Fruit fly (Drosophila melanogaster) whole organism, embryonic: Measurements from ENCODE around the gene CG11454.

Experiments
- Abd-B ChIP-seq: fragments of 200-800 bp; sonication (Bioruptor generic); optimal IDR thresholded peaks from 2 replicates; lab custom pipeline; 2018; ENCODE audit warnings: missing biosample characterization, mild to moderate bottlenecking, missing genetic modification characterization, moderate library complexity
- B-H1 ChIP-seq: fragments of 200-800 bp; sonication (Bioruptor generic); IDR thresholded peaks from 3 replicates; pipeline ENCODE4 v1.3.6; 2022; ENCODE audit warnings: missing biosample characterization, missing genetic modification characterization
- CG11093 ChIP-seq: fragments of 200-800 bp; sonication (Bioruptor generic); IDR thresholded peaks from 3 replicates; pipeline ENCODE4 v1.3.6; 2022; ENCODE audit warnings: missing biosample characterization, missing genetic modification characterization
- CG12104 ChIP-seq: fragments of 200-800 bp; sonication (Bioruptor generic); optimal IDR thresholded peaks from 3 replicates; lab custom pipeline; 2016; ENCODE audit warnings: missing biosample characterization, missing genetic modification characterization
- CG12155 ChIP-seq: fragments of 200-800 bp; sonication (Bioruptor generic); optimal IDR thresholded peaks from 3 replicates; lab custom pipeline; 2016; ENCODE audit warnings: missing biosample characterization, missing genetic modification characterization
- CG15269 ChIP-seq: fragments of 200-800 bp; sonication (Bioruptor generic); optimal IDR thresholded peaks from 2 replicates; lab custom pipeline; 2018; ENCODE audit warnings: missing biosample characterization, mild to moderate bottlenecking, missing genetic modification characterization, moderate library complexity
- CG15696 ChIP-seq: fragments of 200-800 bp; sonication (Bioruptor generic); optimal IDR thresholded peaks from 2 replicates; lab custom pipeline; 2019; ENCODE audit warnings: missing biosample characterization, mild to moderate bottlenecking, missing genetic modification characterization, moderate library complexity
- CG1603 ChIP-seq: fragments of 200-800 bp; sonication (Bioruptor generic); optimal IDR thresholded peaks from 2 replicates; lab custom pipeline; 2019; ENCODE audit warnings: missing biosample characterization, mild to moderate bottlenecking, missing genetic modification characterization, moderate library complexity
- CG1647 ChIP-seq: fragments of 200-800 bp; sonication (Bioruptor generic); optimal IDR thresholded peaks from 3 replicates; lab custom pipeline; 2016; ENCODE audit warnings: missing biosample characterization, missing genetic modification characterization
- CG18011 ChIP-seq: fragments of 200-800 bp; sonication (Bioruptor generic); optimal IDR thresholded peaks from 2 replicates; lab custom pipeline; 2017; ENCODE audit warnings: missing biosample characterization, missing genetic modification characterization, mild to moderate bottlenecking, moderate library complexity, missing genotype
- CG1832 ChIP-seq: fragments of 200-800 bp; sonication (Bioruptor generic); optimal IDR thresholded peaks from 2 replicates; lab custom pipeline; 2017; ENCODE audit warnings: missing biosample characterization, mild to moderate bottlenecking, missing genetic modification characterization, inconsistent platforms
- CG18764 ChIP-seq: fragments of 200-800 bp; sonication (Bioruptor generic); optimal IDR thresholded peaks from 3 replicates; lab custom pipeline; 2016; ENCODE audit warnings: missing biosample characterization, missing genetic modification characterization
- CG2116 ChIP-seq: fragments of 200-800 bp; sonication (Bioruptor generic); optimal IDR thresholded peaks from 3 replicates; lab custom pipeline; 2018; ENCODE audit warnings: missing biosample characterization, mild to moderate bottlenecking, missing genetic modification characterization
- CG2678 ChIP-seq: fragments of 200-800 bp; sonication (Bioruptor generic); optimal IDR thresholded peaks from 3 replicates; lab custom pipeline; 2019; ENCODE audit warnings: missing biosample characterization, mild to moderate bottlenecking, missing genetic modification characterization, moderate library complexity
- CG32532 ChIP-seq: fragments of 200-800 bp; sonication (Bioruptor generic); IDR thresholded peaks from 2 replicates; pipeline ENCODE4 v1.3.6; 2022; ENCODE audit warnings: missing biosample characterization, missing genetic modification characterization
- CG33213 ChIP-seq: fragments of 200-800 bp; sonication (Bioruptor generic); optimal IDR thresholded peaks from 3 replicates; lab custom pipeline; 2016; ENCODE audit warnings: missing biosample characterization, missing genetic modification characterization
- CG3407 ChIP-seq: fragments of 200-800 bp; sonication (Bioruptor generic); optimal IDR thresholded peaks from 2 replicates; lab custom pipeline; 2018; ENCODE audit warnings: missing biosample characterization, mild to moderate bottlenecking, missing genetic modification characterization
- CG34224 ChIP-seq: fragments of 200-800 bp; sonication (Bioruptor generic); IDR thresholded peaks from 3 replicates; pipeline ENCODE4 v1.3.6; 2022; ENCODE audit warnings: missing biosample characterization, missing genetic modification characterization; ENCODE audit not compliant: partially characterized antibody
- CG4730 ChIP-seq: fragments of 200-800 bp; sonication (Bioruptor generic); IDR thresholded peaks from 2 replicates; pipeline ENCODE4 v1.3.6; 2022; ENCODE audit warnings: missing biosample characterization, missing genetic modification characterization
- CG8924 ChIP-seq: fragments of 200-800 bp; optimal IDR thresholded peaks from 3 replicates; lab custom pipeline; 2019; ENCODE audit warnings: missing biosample characterization, mild to moderate bottlenecking, missing genetic modification characterization, moderate library complexity
- D19A ChIP-seq: fragments of 200-800 bp; optimal IDR thresholded peaks from 3 replicates; lab custom pipeline; 2019; ENCODE audit warnings: missing biosample characterization, mild to moderate bottlenecking, missing genetic modification characterization, moderate library complexity
- Dfd ChIP-seq, 2 experiments: fragments of >200 bp; optimal IDR thresholded peaks; 2 replicates each; lab custom pipeline; 2017; ENCODE audit warnings: missing biosample characterization in 2 of 2, missing genetic modification characterization in 2 of 2
- HLHmδ ChIP-seq: fragments of 200-800 bp; sonication (Bioruptor generic); optimal IDR thresholded peaks from 2 replicates; lab custom pipeline; 2018; ENCODE audit warnings: missing biosample characterization, mild to moderate bottlenecking, missing genetic modification characterization, moderate library complexity
- Hsf ChIP-seq: fragments of 200-800 bp; sonication (Bioruptor generic); optimal IDR thresholded peaks from 3 replicates; lab custom pipeline; 2016; ENCODE audit warnings: missing biosample characterization, missing genetic modification characterization
- Ptx1 ChIP-seq: fragments of 200-800 bp; sonication (Bioruptor generic); IDR thresholded peaks from 2 replicates; pipeline ENCODE4 v1.3.6; 2022; ENCODE audit warnings: missing biosample characterization, missing genetic modification characterization
- Scr ChIP-seq: fragments of 200-800 bp; sonication (Bioruptor generic); IDR thresholded peaks from 2 replicates; pipeline ENCODE4 v1.3.6; 2022; ENCODE audit warnings: missing biosample characterization, missing genetic modification characterization; ENCODE audit not compliant: partially characterized antibody
- Side ChIP-seq: fragments of 200-800 bp; sonication (Bioruptor generic); optimal IDR thresholded peaks from 2 replicates; lab custom pipeline; 2016; ENCODE audit warnings: missing biosample characterization, missing genetic modification characterization
- ara ChIP-seq: fragments of 200-800 bp; sonication (Bioruptor generic); IDR thresholded peaks from 2 replicates; pipeline ENCODE4 v1.3.6; 2022; ENCODE audit warnings: missing biosample characterization, missing genetic modification characterization
- bbx ChIP-seq: fragments of 200-800 bp; sonication (Bioruptor generic); IDR thresholded peaks from 2 replicates; pipeline ENCODE4 v1.3.6; 2022; ENCODE audit warnings: missing biosample characterization, missing genetic modification characterization; ENCODE audit not compliant: partially characterized antibody
- chm ChIP-seq: fragments of 200-800 bp; sonication (Bioruptor generic); IDR thresholded peaks from 2 replicates; pipeline ENCODE4 v1.3.6; 2022; ENCODE audit warnings: missing biosample characterization, missing genetic modification characterization
- ci ChIP-seq: fragments of 200-800 bp; sonication (Bioruptor generic); IDR thresholded peaks from 3 replicates; pipeline ENCODE4 v1.3.6; 2022; ENCODE audit warnings: missing biosample characterization, missing genetic modification characterization
- danr ChIP-seq: fragments of 200-800 bp; sonication (Bioruptor generic); IDR thresholded peaks from 2 replicates; pipeline ENCODE4 v1.3.6; 2022; ENCODE audit warnings: missing biosample characterization, missing genetic modification characterization
- dmrt11E ChIP-seq: fragments of 200-800 bp; sonication (Bioruptor generic); optimal IDR thresholded peaks from 3 replicates; lab custom pipeline; 2018; ENCODE audit warnings: missing biosample characterization, mild to moderate bottlenecking, missing genetic modification characterization, moderate library complexity
- dysf ChIP-seq: fragments of 200-800 bp; sonication (Bioruptor generic); IDR thresholded peaks from 3 replicates; pipeline ENCODE4 v1.3.6; 2022; ENCODE audit warnings: missing biosample characterization, missing genetic modification characterization
- ftz-f1 ChIP-seq: fragments of 200-800 bp; sonication (Bioruptor generic); optimal IDR thresholded peaks from 2 replicates; lab custom pipeline; 2016; ENCODE audit warnings: missing biosample characterization, missing genetic modification characterization
- gro ChIP-seq: fragments of 200-800 bp; sonication (Bioruptor generic); optimal IDR thresholded peaks from 2 replicates; lab custom pipeline; 2016; ENCODE audit warnings: missing biosample characterization, missing genetic modification characterization
- gsb-n ChIP-seq: fragments of 200-800 bp; sonication (Bioruptor generic); optimal IDR thresholded peaks from 3 replicates; lab custom pipeline; 2018; ENCODE audit warnings: missing biosample characterization, mild to moderate bottlenecking, missing genetic modification characterization
- hb ChIP-seq: fragments of 200-800 bp; sonication (Bioruptor generic); IDR thresholded peaks from 3 replicates; pipeline ENCODE4 v1.3.6; 2022; ENCODE audit warnings: missing biosample characterization, missing genetic modification characterization; ENCODE audit not compliant: partially characterized antibody
- ind ChIP-seq: fragments of 200-800 bp; sonication (Bioruptor generic); optimal IDR thresholded peaks from 3 replicates; lab custom pipeline; 2016; ENCODE audit warnings: missing biosample characterization, missing genetic modification characterization
- kay ChIP-seq: fragments of 200-800 bp; sonication (Bioruptor generic); optimal IDR thresholded peaks from 2 replicates; lab custom pipeline; 2016; ENCODE audit warnings: missing biosample characterization, missing genetic modification characterization
- lab ChIP-seq: fragments of 200-800 bp; sonication (Bioruptor generic); optimal IDR thresholded peaks from 3 replicates; lab custom pipeline; 2017; ENCODE audit warnings: missing biosample characterization, missing genetic modification characterization, mild to moderate bottlenecking, moderate library complexity, missing genetic modification reagents
- nom ChIP-seq: fragments of 200-800 bp; sonication (Bioruptor generic); optimal IDR thresholded peaks from 2 replicates; lab custom pipeline; 2017; ENCODE audit warnings: missing biosample characterization, missing genetic modification characterization, mild to moderate bottlenecking, moderate library complexity, missing genetic modification reagents
- phol ChIP-seq: fragments of 200-800 bp; sonication (Bioruptor generic); optimal IDR thresholded peaks from 3 replicates; lab custom pipeline; 2018; ENCODE audit warnings: missing biosample characterization, mild to moderate bottlenecking, missing genetic modification characterization, moderate library complexity
- pita ChIP-seq: fragments of 200-800 bp; sonication (Bioruptor generic); optimal IDR thresholded peaks from 2 replicates; lab custom pipeline; 2017; ENCODE audit warnings: missing biosample characterization, mild to moderate bottlenecking, missing genetic modification characterization
- rib ChIP-seq: fragments of 200-800 bp; sonication (Bioruptor generic); IDR thresholded peaks from 2 replicates; pipeline ENCODE4 v1.3.6; 2022; ENCODE audit warnings: missing biosample characterization, missing genetic modification characterization
- unc-4 ChIP-seq: fragments of 200-800 bp; sonication (Bioruptor generic); IDR thresholded peaks from 2 replicates; pipeline ENCODE4 v1.3.6; 2022; ENCODE audit warnings: missing biosample characterization, missing genetic modification characterization; ENCODE audit not compliant: partially characterized antibody
- vnd ChIP-seq: fragments of 200-800 bp; sonication (Bioruptor generic); IDR thresholded peaks from 3 replicates; pipeline ENCODE4 v1.3.6; 2022; ENCODE audit warnings: missing biosample characterization, missing genetic modification characterization; ENCODE audit not compliant: partially characterized antibody
- wek ChIP-seq: fragments of 200-800 bp; sonication (Bioruptor generic); optimal IDR thresholded peaks from 3 replicates; lab custom pipeline; 2018; ENCODE audit warnings: missing biosample characterization, mild to moderate bottlenecking, missing genetic modification characterization, moderate library complexity
- zf30C ChIP-seq: fragments of 200-800 bp; sonication (Bioruptor generic); optimal IDR thresholded peaks from 3 replicates; lab custom pipeline; 2018; ENCODE audit warnings: missing biosample characterization, mild to moderate bottlenecking, missing genetic modification characterization
- zfh1 ChIP-seq: fragments of 200-800 bp; sonication (Bioruptor generic); IDR thresholded peaks from 3 replicates; pipeline ENCODE4 v1.3.6; 2022; ENCODE audit warnings: missing biosample characterization, missing genetic modification characterization

CG11454 gene

DNA sequence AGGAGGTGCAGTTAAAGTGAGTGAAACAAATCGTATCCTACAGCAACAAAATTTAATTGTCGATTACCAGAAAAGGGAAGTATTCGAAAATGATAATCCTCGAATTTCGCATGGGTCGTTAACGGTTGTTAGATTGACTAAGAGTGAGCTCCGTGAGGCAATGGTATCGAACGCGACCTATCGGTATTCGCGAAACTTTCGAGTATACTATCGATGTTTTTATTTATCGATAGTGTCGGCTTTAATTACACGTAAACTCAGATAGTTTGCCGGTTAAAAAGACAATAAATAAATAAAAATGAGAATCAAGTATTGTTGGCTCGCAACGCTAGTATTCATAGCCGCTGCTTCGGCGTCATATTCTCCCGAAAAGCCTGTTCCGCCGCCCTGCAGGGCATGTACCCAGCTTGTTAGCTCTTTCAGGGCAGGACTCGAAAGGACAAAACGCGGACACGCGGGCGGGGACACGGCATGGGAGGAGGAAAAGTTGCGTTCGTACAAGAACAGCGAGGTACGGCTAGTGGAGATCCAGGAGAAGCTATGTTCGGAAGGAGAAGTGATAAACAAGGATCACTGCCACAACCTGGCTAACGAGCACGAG lies 40.9 kb upstream of the CG11454 start, which contains the start of gene Creld (continued):
- TF ChIP-seq rib (GFP tag; lab: Robert Waterston, UW), result peak; percentile 35; the same call in 1 of the 2 replicates
- TF ChIP-seq zf30C (GFP tag; lab: Kevin White, UChicago), result no peak
- peak; percentile 47 for TF ChIP-seq pita
- TF ChIP-seq CG15269 (tag; lab: Kevin White, UChicago), result no peak
- no peak for TF ChIP-seq ind (GFP tag; lab: Kevin White, UChicago)
- TF ChIP-seq vnd (GFP tag; lab: Robert Waterston, UW), result peak; percentile 100
- TF ChIP-seq danr (GFP tag; lab: Robert Waterston, UW), result no peak
- no peak for TF ChIP-seq CG1603 (tag; lab: Kevin White, UChicago)
- TF ChIP-seq Dfd (GFP tag; optimal IDR thresholded peaks at IDR 0.05; lab: Kevin White, UChicago), result no peak
- peak; percentile 75 for TF ChIP-seq gro (GFP tag; lab: Kevin White, UChicago)
- no peak for TF ChIP-seq Side
- TF ChIP-seq CG4730 (GFP tag; lab: Robert Waterston, UW), result no peak
- TF ChIP-seq CG1832 (GFP tag; lab: Kevin White, UChicago), result no peak
- TF ChIP-seq CG12104 (GFP tag; lab: Kevin White, UChicago), result no peak
- TF ChIP-seq dmrt11E (tag; lab: Kevin White, UChicago), result no peak
- no peak for TF ChIP-seq CG32532 (GFP tag; lab: Robert Waterston, UW)
- TF ChIP-seq zfh1 (GFP tag; lab: Robert Waterston, UW), result 0 out of 3 replicates have a peak, but pooled peaks have one; percentile 22
- no peak for TF ChIP-seq D19A
- no peak for TF ChIP-seq ara (GFP tag; lab: Robert Waterston, UW)
- no peak for TF ChIP-seq CG18011 (GFP tag; lab: Kevin White, UChicago)
- no peak for TF ChIP-seq CG3407
- no peak for TF ChIP-seq Hsf (GFP tag; lab: Kevin White, UChicago)
- peak; percentile 82 for TF ChIP-seq CG2116 (GFP tag; lab: Kevin White, UChicago)
- no peak for TF ChIP-seq chm (GFP tag; lab: Robert Waterston, UW)
- no peak for TF ChIP-seq ftz-f1
- TF ChIP-seq CG11093, result no peak
- TF ChIP-seq B-H1, result no peak
- no peak for TF ChIP-seq lab (GFP tag; lab: Kevin White, UChicago)
- peak; percentile 54 for TF ChIP-seq CG33213
- TF ChIP-seq CG8924, result no peak
- no peak for TF ChIP-seq CG12155 (GFP tag; lab: Kevin White, UChicago)
- TF ChIP-seq CG18764 (GFP tag; lab: Kevin White, UChicago), result no peak
- TF ChIP-seq gsb-n (tag; lab: Kevin White, UChicago), result no peak
- TF ChIP-seq Abd-B (GFP tag; lab: Kevin White, UChicago), result no peak
- peak; percentile 99 for TF ChIP-seq unc-4
- peak; percentile 11 for TF ChIP-seq kay (GFP tag; lab: Kevin White, UChicago)
- TF ChIP-seq wek (GFP tag; lab: Kevin White, UChicago), result no peak
- TF ChIP-seq CG2678 (tag; lab: Kevin White, UChicago), result no peak
- TF ChIP-seq Ptx1 (GFP tag; lab: Robert Waterston, UW), result no peak
- peak; percentile 99 for TF ChIP-seq hb (GFP tag; lab: Robert Waterston, UW)
- no peak for TF ChIP-seq nom (GFP tag; lab: Kevin White, UChicago)
- peak; percentile 100 for TF ChIP-seq bbx (GFP tag; lab: Robert Waterston, UW)
- TF ChIP-seq ci (GFP tag; lab: Robert Waterston, UW), result no peak
- peak; percentile 100 for TF ChIP-seq CG34224
- no peak for TF ChIP-seq CG1647 (GFP tag; lab: Kevin White, UChicago)
- peak; percentile 99 for TF ChIP-seq Scr (GFP tag; lab: Robert Waterston, UW)
- TF ChIP-seq phol (tag; lab: Kevin White, UChicago), result peak; percentile 29
- no peak for TF ChIP-seq dysf (GFP tag; lab: Robert Waterston, UW)
- no peak for TF ChIP-seq CG15696 (tag; lab: Kevin White, UChicago)
- TF ChIP-seq HLHmδ, result no peak
